Worm (Caenorhabditis elegans) whole organism, L4 larva: ENCODE data around the gene C16C8.26.
"Not testable (repeated sequence)": the region's sequence is repeated elsewhere in the genome, so short reads cannot be mapped to it uniquely, and the experiment has no call there.

Experiments
- D1046.2 ChIP-seq: fragments of 200-800 bp; sonication (Bioruptor generic); IDR thresholded peaks from 2 replicates; pipeline ENCODE4 v1.3.6; 2022; ENCODE audit warnings: missing genetic modification characterization, missing compliant biosample characterization
- Y105C5A.15 ChIP-seq: fragments of 200-800 bp; sonication (Bioruptor generic); IDR thresholded peaks from 2 replicates; pipeline ENCODE4 v1.3.6; 2022; ENCODE audit warnings: missing genetic modification characterization, missing compliant biosample characterization
- ceh-20 ChIP-seq: fragments of 200-800 bp; sonication (Bioruptor generic); IDR thresholded peaks from 2 replicates; pipeline ENCODE4 v1.3.6; 2022; ENCODE audit warnings: missing genetic modification reagents, missing genetic modification characterization, missing compliant biosample characterization
- ceh-32 ChIP-seq: sonication (generic microtip); optimal IDR thresholded peaks from 2 replicates; lab custom pipeline; 2016; ENCODE audit warnings: mild to moderate bottlenecking, missing genetic modification characterization, missing compliant biosample characterization; ENCODE audit not compliant: poor library complexity
- ceh-44 ChIP-seq: fragments of 200-800 bp; sonication (Bioruptor generic); IDR thresholded peaks from 2 replicates; pipeline ENCODE4 v1.3.6; 2022; ENCODE audit warnings: missing genetic modification reagents, missing genetic modification characterization, missing compliant biosample characterization
- ctbp-1 ChIP-seq: fragments of 200-800 bp; sonication (Bioruptor generic); IDR thresholded peaks from 2 replicates; pipeline ENCODE4 v1.3.6; 2022; ENCODE audit warnings: missing genetic modification reagents, missing genetic modification characterization, missing compliant biosample characterization
- dve-1 ChIP-seq: sonication (generic microtip); optimal IDR thresholded peaks from 2 replicates; lab custom pipeline; 2017; ENCODE audit warnings: antibody characterized with exemption, mild to moderate bottlenecking, missing genetic modification characterization, missing compliant biosample characterization; ENCODE audit not compliant: insufficient read depth
- hif-1 ChIP-seq, 2 experiments: sonication (generic microtip); optimal IDR thresholded peaks; 2 replicates each; lab custom pipeline; 2016 to 2017; ENCODE audit warnings: missing compliant biosample characterization in 2 of 2, missing genetic modification characterization in 2 of 2, missing genetic modification reagents in 2 of 2, missing genotype in 2 of 2, mild to moderate bottlenecking in 1 of 2
- lin-13 ChIP-seq: fragments of 150-350 bp; optimal IDR thresholded peaks from 2 replicates; lab custom pipeline; 2014; ENCODE audit warnings: missing biosample characterization, missing genetic modification reagents, missing genetic modification characterization
- lin-15B ChIP-seq: fragments of 150-350 bp; sonication (generic microtip); optimal IDR thresholded peaks from 3 replicates; lab custom pipeline; 2014; ENCODE audit warnings: missing biosample characterization, missing genetic modification characterization
- mdl-1 ChIP-seq, 2 experiments: fragments of 150-350 bp in 1 of 2; sonication (generic microtip) in 1 of 2; optimal IDR thresholded peaks; 2 replicates each; lab custom pipeline; 2014 to 2017; ENCODE audit warnings: missing biosample characterization in 2 of 2, missing genetic modification characterization in 2 of 2
- mdt-29 ChIP-seq: fragments of 200-800 bp; sonication (Bioruptor generic); IDR thresholded peaks from 2 replicates; pipeline ENCODE4 v1.3.6; 2022; ENCODE audit warnings: missing genetic modification reagents, missing genetic modification characterization, missing compliant biosample characterization
- nhr-102 ChIP-seq: sonication (generic microtip); optimal IDR thresholded peaks from 2 replicates; lab custom pipeline; 2016; ENCODE audit warnings: mild to moderate bottlenecking, missing genetic modification characterization, moderate library complexity, missing compliant biosample characterization
- nhr-11 ChIP-seq: fragments of 150-350 bp; optimal IDR thresholded peaks from 2 replicates; lab custom pipeline; 2014; ENCODE audit warnings: missing biosample characterization, missing genetic modification characterization
- nhr-111 ChIP-seq: fragments of 200-800 bp; sonication (Bioruptor generic); optimal IDR thresholded peaks from 2 replicates; lab custom pipeline; 2018; ENCODE audit warnings: mild to moderate bottlenecking, missing genetic modification characterization, missing compliant biosample characterization
- nhr-237 ChIP-seq: sonication (generic microtip); optimal IDR thresholded peaks from 2 replicates; lab custom pipeline; 2017; ENCODE audit warnings: missing biosample characterization, missing genetic modification characterization
- nhr-41 ChIP-seq: fragments of 200-800 bp; sonication (Bioruptor generic); IDR thresholded peaks from 2 replicates; pipeline ENCODE4 v1.3.6; 2022; ENCODE audit warnings: missing genetic modification reagents, missing genetic modification characterization, missing compliant biosample characterization
- nhr-48 ChIP-seq: sonication (generic microtip); optimal IDR thresholded peaks from 2 replicates; lab custom pipeline; 2016; ENCODE audit warnings: mild to moderate bottlenecking, missing genetic modification characterization, missing compliant biosample characterization
- nhr-6 ChIP-seq: fragments of 150-350 bp; optimal IDR thresholded peaks from 2 replicates; lab custom pipeline; 2014; ENCODE audit warnings: missing biosample characterization, missing genetic modification characterization
- nhr-76 ChIP-seq: fragments of 150-350 bp; optimal IDR thresholded peaks from 2 replicates; lab custom pipeline; 2014; ENCODE audit warnings: missing biosample characterization, missing genetic modification characterization
- nhr-77 ChIP-seq: fragments of 150-350 bp; optimal IDR thresholded peaks from 2 replicates; lab custom pipeline; 2014; ENCODE audit warnings: missing biosample characterization, missing genetic modification characterization
- pha-4 ChIP-seq, 2 experiments: fragments of 150-350 bp in 1 of 2; fragments of 200-800 bp in 1 of 2; sonication (Bioruptor generic) in 1 of 2; IDR thresholded peaks in 1 of 2; optimal IDR thresholded peaks in 1 of 2; 2 replicates each; pipeline versions ENCODE4 v1.3.6 to Lab custom; 2014 to 2022; ENCODE audit warnings: missing genetic modification characterization in 2 of 2, missing genetic modification reagents in 2 of 2, missing biosample characterization in 1 of 2, missing compliant biosample characterization in 1 of 2
- php-3 ChIP-seq: fragments of 200-800 bp; sonication (Bioruptor generic); IDR thresholded peaks from 2 replicates; pipeline ENCODE4 v1.3.6; 2022; ENCODE audit warnings: missing genetic modification reagents, missing genetic modification characterization, missing compliant biosample characterization
- pqm-1 ChIP-seq: sonication (generic microtip); optimal IDR thresholded peaks from 2 replicates; lab custom pipeline; 2017; ENCODE audit warnings: missing biosample characterization, missing genetic modification characterization
- saeg-2 ChIP-seq: fragments of 200-800 bp; sonication (Bioruptor generic); IDR thresholded peaks from 2 replicates; pipeline ENCODE4 v1.3.6; 2022; ENCODE audit warnings: missing genetic modification reagents, missing genetic modification characterization, missing compliant biosample characterization
- set-16 ChIP-seq: fragments of 200-800 bp; sonication (Bioruptor generic); IDR thresholded peaks from 2 replicates; pipeline ENCODE4 v1.3.6; 2022; ENCODE audit warnings: missing genetic modification reagents, missing genetic modification characterization, missing compliant biosample characterization
- unc-130 ChIP-seq: sonication (generic microtip); optimal IDR thresholded peaks from 2 replicates; lab custom pipeline; 2016; ENCODE audit warnings: missing genetic modification reagents, missing genetic modification characterization, missing compliant biosample characterization
- unc-39 ChIP-seq: sonication (generic microtip); optimal IDR thresholded peaks from 2 replicates; lab custom pipeline; 2017; ENCODE audit warnings: missing biosample characterization, missing genetic modification characterization
- unc-62 ChIP-seq, 3 experiments: fragments of 150-350 bp in 1 of 3; sonication (generic microtip); optimal IDR thresholded peaks in 2 of 3; peaks in 1 of 3; 1 replicate in 1 of 3; 2 replicates in 2 of 3; lab custom pipeline; 2014 to 2017; ENCODE audit warnings: missing biosample characterization in 3 of 3, missing genetic modification characterization in 3 of 3, missing genetic modification reagents in 3 of 3, missing genotype in 1 of 3
- vab-7 ChIP-seq: fragments of 200-800 bp; sonication (Bioruptor generic); IDR thresholded peaks from 2 replicates; pipeline ENCODE4 v1.3.6; 2022; ENCODE audit warnings: missing genetic modification reagents, missing genetic modification characterization, missing compliant biosample characterization
- zag-1 ChIP-seq: fragments of 150-350 bp; optimal IDR thresholded peaks from 2 replicates; lab custom pipeline; 2014; ENCODE audit warnings: missing biosample characterization, missing genetic modification characterization
- zfp-2 ChIP-seq: sonication (generic microtip); optimal IDR thresholded peaks from 2 replicates; lab custom pipeline; 2016; ENCODE audit warnings: mild to moderate bottlenecking, missing genetic modification characterization, missing compliant biosample characterization
- zip-2 ChIP-seq: fragments of 150-350 bp; optimal IDR thresholded peaks from 2 replicates; lab custom pipeline; 2014; ENCODE audit warnings: missing biosample characterization, missing genetic modification characterization
- ztf-7 ChIP-seq: fragments of 150-350 bp; optimal IDR thresholded peaks from 2 replicates; lab custom pipeline; 2014; ENCODE audit warnings: missing biosample characterization, missing genetic modification characterization

C16C8.26 gene

ce11 chrII:3452421-3452820, 5.7 kb downstream of the C16C8.26 start, which contains the start of gene C16C8.12:
TSS of gene C16C8.12 (plus strand) at chrII:3452721.
- TF ChIP-seq nhr-111 (GFP tag; lab: Kevin White, UChicago) (no peak), nhr-77 (no peak), Y105C5A.15 (no peak), vab-7 (GFP tag; lab: Robert Waterston, UW) (no peak), dve-1 (tag; lab: Kevin White, UChicago) (no peak), ceh-20 (GFP tag; lab: Robert Waterston, UW) (no peak), unc-39 (tag; lab: Kevin White, UChicago) (no peak), lin-15B (tag; lab: Kevin White, UChicago) (no peak), mdt-29 (no peak), ceh-44 (GFP tag; lab: Robert Waterston, UW) (no peak), nhr-41 (GFP tag; lab: Robert Waterston, UW) (no peak), zfp-2 (tag; lab: Kevin White, UChicago) (no peak), set-16 (GFP tag; lab: Robert Waterston, UW) (no peak)

- not testable (repeated sequence) for TF ChIP-seq zip-2; zag-1; pha-4 (GFP tag; IDR thresholded peaks at IDR 0.05; lab: Robert Waterston, UW); pha-4 (tag; optimal IDR thresholded peaks at IDR 0.05; lab: Kevin White, UChicago)
These were observed 8.6 kb downstream of the C16C8.26 start, which contains the start of gene C16C8.14 for ce11 chrII:3449514-3449913. TSS of gene C16C8.14 (plus strand) at chrII:3449814.

- no peak for TF ChIP-seq zag-1
- no peak for TF ChIP-seq nhr-48 (tag; lab: Kevin White, UChicago)
- no peak for TF ChIP-seq nhr-111 (GFP tag; lab: Kevin White, UChicago)
- no peak for TF ChIP-seq zfp-2 (tag; lab: Kevin White, UChicago)
- TF ChIP-seq set-16 (GFP tag; lab: Robert Waterston, UW) = no peak
- no peak for TF ChIP-seq saeg-2 (GFP tag; lab: Robert Waterston, UW)
- no peak for TF ChIP-seq lin-13 (GFP tag; lab: Kevin White, UChicago)
- TF ChIP-seq nhr-11 = no peak
- TF ChIP-seq nhr-41 (GFP tag; lab: Robert Waterston, UW) = no peak
- TF ChIP-seq D1046.2 (GFP tag; lab: Robert Waterston, UW) = no peak
- TF ChIP-seq mdt-29 = no peak
- TF ChIP-seq nhr-102 = no peak
- no peak for TF ChIP-seq nhr-237 (tag; lab: Kevin White, UChicago)
- TF ChIP-seq Y105C5A.15 = no peak
These were observed 9.3 kb downstream of the C16C8.26 start, which contains the start of gene C16C8.25 for ce11 chrII:3448776-3449280. TSS of gene C16C8.25 (plus strand) at chrII:3449230.

ce11 chrII:3447906-3448305, 10.2 kb downstream of the C16C8.26 start, which contains the start of gene C16C8.21:
TSS of gene C16C8.21 (plus strand) at chrII:3448206.
- TF ChIP-seq nhr-111 (GFP tag; lab: Kevin White, UChicago) (no peak), nhr-6 (tag; lab: Kevin White, UChicago) (no peak), ztf-7 (tag; lab: Kevin White, UChicago) (no peak), pqm-1 (tag; lab: Kevin White, UChicago) (no peak), unc-130 (no peak), nhr-76 (no peak), nhr-11 (no peak), zip-2 (no peak)

- TF ChIP-seq php-3 (no peak), ctbp-1 (no peak), nhr-111 (GFP tag; lab: Kevin White, UChicago) (no peak), hif-1 (tag; optimal IDR thresholded peaks at IDR 0.05; lab: Kevin White, UChicago) (no peak), nhr-237 (tag; lab: Kevin White, UChicago) (no peak), ceh-32 (tag; lab: Kevin White, UChicago) (no peak), mdl-1 (tag; optimal IDR thresholded peaks at IDR 0.05; lab: Kevin White, UChicago) (no peak), unc-62 (GFP tag; optimal IDR thresholded peaks at IDR 0.05 in 1 of 2; lab: Kevin White, UChicago) (no peak), unc-62 (tag; optimal IDR thresholded peaks at IDR 0.05; lab: Kevin White, UChicago) (no peak), nhr-48 (tag; lab: Kevin White, UChicago) (no peak)
These were observed 11.5 kb downstream of the C16C8.26 start, which contains the start of the genes C16C8.20 and gldi-6 for ce11 chrII:3446647-3447046. TSS of gene C16C8.20 (plus strand) at chrII:3446947. TSS of gene gldi-6 (plus strand) at chrII:3446947.
